Fruit fly (Drosophila melanogaster) whole organism, embryonic: ENCODE data around the gene CG14866.

Experiments used
- Awh ChIP-seq: fragments of 200-800 bp; sonication (Bioruptor generic); IDR thresholded peaks from 2 replicates; pipeline ENCODE4, ENCODE4 v1.3.6; 2022; ENCODE audit warnings: missing biosample characterization, missing genetic modification characterization
- B-H2 ChIP-seq: fragments of 200-800 bp; sonication (Bioruptor generic); optimal IDR thresholded peaks from 2 replicates; lab custom pipeline; 2018; ENCODE audit warnings: missing biosample characterization, mild to moderate bottlenecking, missing genetic modification characterization
- CG10147 ChIP-seq: fragments of 200-800 bp; sonication (Bioruptor generic); optimal IDR thresholded peaks from 2 replicates; lab custom pipeline; 2019; ENCODE audit warnings: missing biosample characterization, mild to moderate bottlenecking, missing genetic modification characterization, moderate library complexity
- CG10274 ChIP-seq: fragments of 200-800 bp; sonication (Bioruptor generic); optimal IDR thresholded peaks from 3 replicates; lab custom pipeline; 2017; ENCODE audit warnings: missing biosample characterization, mild to moderate bottlenecking, missing genetic modification characterization
- CG10431 ChIP-seq: fragments of 200-800 bp; sonication (Bioruptor generic); optimal IDR thresholded peaks from 3 replicates; lab custom pipeline; 2018; ENCODE audit warnings: missing biosample characterization, mild to moderate bottlenecking, missing genetic modification characterization
- CG11247 ChIP-seq: fragments of 200-800 bp; sonication (Bioruptor generic); IDR thresholded peaks from 2 replicates; pipeline ENCODE4 v1.3.6; 2022; ENCODE audit warnings: missing biosample characterization, missing genetic modification characterization
- CG12155 ChIP-seq: fragments of 200-800 bp; sonication (Bioruptor generic); optimal IDR thresholded peaks from 3 replicates; lab custom pipeline; 2016; ENCODE audit warnings: missing biosample characterization, missing genetic modification characterization
- CG12744 ChIP-seq: fragments of 200-800 bp; sonication (Bioruptor generic); optimal IDR thresholded peaks from 2 replicates; lab custom pipeline; 2016; ENCODE audit warnings: missing biosample characterization, missing genetic modification characterization
- CG2199 ChIP-seq: fragments of 200-800 bp; sonication (Bioruptor generic); IDR thresholded peaks from 3 replicates; pipeline ENCODE4 v1.3.6; 2022; ENCODE audit warnings: missing biosample characterization, missing genetic modification characterization
- CG31224 ChIP-seq: fragments of 200-800 bp; sonication (Bioruptor generic); IDR thresholded peaks from 2 replicates; pipeline ENCODE4 v1.3.6; 2022; ENCODE audit warnings: missing biosample characterization, missing genetic modification characterization
- CG31365 ChIP-seq: fragments of 200-800 bp; sonication (Bioruptor generic); optimal IDR thresholded peaks from 2 replicates; lab custom pipeline; 2018; ENCODE audit warnings: missing biosample characterization, mild to moderate bottlenecking, missing genetic modification characterization
- CG31388 ChIP-seq: fragments of 200-800 bp; sonication (Bioruptor generic); optimal IDR thresholded peaks from 2 replicates; lab custom pipeline; 2016; ENCODE audit warnings: missing biosample characterization, missing genetic modification characterization
- CG32772 ChIP-seq: fragments of 200-800 bp; sonication (Bioruptor generic); IDR thresholded peaks from 2 replicates; pipeline ENCODE4 v1.3.6; 2022; ENCODE audit warnings: missing biosample characterization, missing genetic modification characterization
- CG4424 ChIP-seq: fragments of 200-800 bp; sonication (Bioruptor generic); optimal IDR thresholded peaks from 3 replicates; lab custom pipeline; 2016; ENCODE audit warnings: missing biosample characterization, missing genetic modification characterization
- CG4730 ChIP-seq: fragments of 200-800 bp; sonication (Bioruptor generic); IDR thresholded peaks from 2 replicates; pipeline ENCODE4 v1.3.6; 2022; ENCODE audit warnings: missing biosample characterization, missing genetic modification characterization
- CG5953 ChIP-seq: fragments of 200-800 bp; sonication (Bioruptor generic); IDR thresholded peaks from 2 replicates; pipeline ENCODE4 v1.3.6; 2022; ENCODE audit warnings: missing biosample characterization, missing genetic modification characterization
- CG6272 ChIP-seq: fragments of 200-800 bp; sonication (Bioruptor generic); IDR thresholded peaks from 2 replicates; pipeline ENCODE4 v1.3.6; 2022; ENCODE audit warnings: missing biosample characterization, missing genetic modification characterization
- CG7839 ChIP-seq: fragments of 200-800 bp; sonication (Bioruptor generic); optimal IDR thresholded peaks from 3 replicates; lab custom pipeline; 2018; ENCODE audit warnings: missing biosample characterization, mild to moderate bottlenecking, missing genetic modification characterization, moderate library complexity
- CG7928 ChIP-seq: fragments of 200-800 bp; sonication (Bioruptor generic); optimal IDR thresholded peaks from 2 replicates; lab custom pipeline; 2017; ENCODE audit warnings: missing biosample characterization, mild to moderate bottlenecking, missing genetic modification characterization
- CG8765 ChIP-seq: fragments of 200-800 bp; sonication (Bioruptor generic); IDR thresholded peaks from 2 replicates; pipeline ENCODE4 v1.3.6; 2022; ENCODE audit warnings: missing biosample characterization, missing genetic modification characterization
- CTCF ChIP-seq: fragments of 200-800 bp; sonication (Bioruptor generic); optimal IDR thresholded peaks from 2 replicates; lab custom pipeline; 2017; ENCODE audit warnings: missing biosample characterization, mild to moderate bottlenecking, missing genetic modification characterization, moderate library complexity
- Chrac-16 ChIP-seq: fragments of 200-800 bp; sonication (Bioruptor generic); optimal IDR thresholded peaks from 3 replicates; lab custom pipeline; 2016; ENCODE audit warnings: missing biosample characterization, missing genetic modification characterization
- Deaf1 ChIP-seq: fragments of 200-800 bp; optimal IDR thresholded peaks from 3 replicates; lab custom pipeline; 2019; ENCODE audit warnings: missing biosample characterization, mild to moderate bottlenecking, missing genetic modification characterization, moderate library complexity
- Dip2 ChIP-seq: fragments of 200-800 bp; sonication (Bioruptor generic); IDR thresholded peaks from 2 replicates; pipeline ENCODE4 v1.3.6; 2022; ENCODE audit warnings: missing biosample characterization, missing genetic modification characterization
- Dll ChIP-seq: fragments of 200-800 bp; sonication (Bioruptor generic); IDR thresholded peaks from 4 replicates; pipeline ENCODE4 v1.3.6; 2022; ENCODE audit warnings: missing biosample characterization, missing genetic modification characterization; ENCODE audit not compliant: partially characterized antibody
- Eip74EF ChIP-seq, 2 experiments: fragments of 200-800 bp in 1 of 2; fragments of >200 bp in 1 of 2; sonication (Bioruptor generic) in 1 of 2; optimal IDR thresholded peaks; 2 replicates each; lab custom pipeline; 2017 to 2019; ENCODE audit warnings: missing biosample characterization in 2 of 2, missing genetic modification characterization in 2 of 2, mild to moderate bottlenecking in 1 of 2, moderate library complexity in 1 of 2
- HHEX ChIP-seq: fragments of 200-800 bp; sonication (Bioruptor generic); optimal IDR thresholded peaks from 3 replicates; lab custom pipeline; 2017; ENCODE audit warnings: missing biosample characterization, mild to moderate bottlenecking, missing genetic modification characterization, missing genetic modification reagents
- HLH4C ChIP-seq: fragments of 200-800 bp; sonication (Bioruptor generic); IDR thresholded peaks from 3 replicates; pipeline ENCODE4 v1.3.6; 2022; ENCODE audit warnings: missing biosample characterization, missing genetic modification characterization; ENCODE audit not compliant: partially characterized antibody
- Mad ChIP-seq: fragments of 200-800 bp; sonication (Bioruptor generic); optimal IDR thresholded peaks from 2 replicates; lab custom pipeline; 2016; ENCODE audit warnings: missing biosample characterization, missing genetic modification characterization
- Max ChIP-seq: fragments of 200-800 bp; sonication (Bioruptor generic); optimal IDR thresholded peaks from 2 replicates; lab custom pipeline; 2016; ENCODE audit warnings: missing biosample characterization, mild to moderate bottlenecking, missing genetic modification characterization
- Nf-YA ChIP-seq: fragments of 200-800 bp; sonication (Bioruptor generic); IDR thresholded peaks from 2 replicates; pipeline ENCODE4 v1.3.6; 2022; ENCODE audit warnings: missing biosample characterization, missing genetic modification characterization
- Spps ChIP-seq: fragments of 200-800 bp; sonication (Bioruptor generic); optimal IDR thresholded peaks from 2 replicates; lab custom pipeline; 2018; ENCODE audit warnings: missing biosample characterization, mild to moderate bottlenecking, missing genetic modification characterization
- Xbp1 ChIP-seq: fragments of 200-800 bp; sonication (Bioruptor generic); optimal IDR thresholded peaks from 3 replicates; lab custom pipeline; 2016; ENCODE audit warnings: missing biosample characterization, mild to moderate bottlenecking, missing genetic modification characterization
- Xrp1 ChIP-seq: fragments of 200-800 bp; sonication (Bioruptor generic); IDR thresholded peaks from 2 replicates; pipeline ENCODE4 v1.3.6; 2022; ENCODE audit warnings: missing biosample characterization, missing genetic modification characterization
- cg ChIP-seq: fragments of 200-800 bp; sonication (Bioruptor generic); optimal IDR thresholded peaks from 3 replicates; lab custom pipeline; 2019; ENCODE audit warnings: missing biosample characterization, mild to moderate bottlenecking, missing genetic modification characterization, moderate library complexity
- chn ChIP-seq: fragments of 200-800 bp; sonication (Bioruptor generic); optimal IDR thresholded peaks from 2 replicates; lab custom pipeline; 2016; ENCODE audit warnings: missing biosample characterization, missing genetic modification characterization
- crc ChIP-seq: fragments of 200-800 bp; sonication (Bioruptor generic); optimal IDR thresholded peaks from 2 replicates; lab custom pipeline; 2016; ENCODE audit warnings: missing biosample characterization, missing genetic modification characterization
- danr ChIP-seq: fragments of 200-800 bp; sonication (Bioruptor generic); IDR thresholded peaks from 2 replicates; pipeline ENCODE4 v1.3.6; 2022; ENCODE audit warnings: missing biosample characterization, missing genetic modification characterization
- ewg ChIP-seq: fragments of 200-800 bp; sonication (Bioruptor generic); optimal IDR thresholded peaks from 3 replicates; lab custom pipeline; 2017; ENCODE audit warnings: mild to moderate bottlenecking, missing biosample characterization, missing genetic modification reagents, missing genetic modification characterization
- insv ChIP-seq, 2 experiments: fragments of 200-800 bp; sonication (Bioruptor generic); optimal IDR thresholded peaks; 3 replicates each; lab custom pipeline; 2016 to 2018; ENCODE audit warnings: missing biosample characterization in 2 of 2, missing genetic modification characterization in 2 of 2
- jing ChIP-seq: fragments of 200-800 bp; sonication (Bioruptor generic); optimal IDR thresholded peaks from 2 replicates; lab custom pipeline; 2018; ENCODE audit warnings: missing biosample characterization, mild to moderate bottlenecking, missing genetic modification characterization
- kay ChIP-seq: fragments of 200-800 bp; sonication (Bioruptor generic); optimal IDR thresholded peaks from 2 replicates; lab custom pipeline; 2016; ENCODE audit warnings: missing biosample characterization, missing genetic modification characterization
- klu ChIP-seq: fragments of 200-800 bp; sonication (Bioruptor generic); IDR thresholded peaks from 2 replicates; pipeline ENCODE4 v1.3.6; 2022; ENCODE audit warnings: missing biosample characterization, missing genetic modification characterization
- lola ChIP-seq, 3 experiments: fragments of >200 bp in 2 of 3; fragments of 200-800 bp in 1 of 3; sonication (Bioruptor generic) in 1 of 3; optimal IDR thresholded peaks; 2 replicates each; lab custom pipeline; 2017 to 2019; ENCODE audit warnings: missing biosample characterization in 3 of 3, missing genetic modification characterization in 3 of 3, mild to moderate bottlenecking in 1 of 3, moderate library complexity in 1 of 3
- luna ChIP-seq: fragments of 200-800 bp; sonication (Bioruptor generic); optimal IDR thresholded peaks from 2 replicates; lab custom pipeline; 2016; ENCODE audit warnings: missing biosample characterization, missing genetic modification characterization
- phol ChIP-seq: fragments of 200-800 bp; sonication (Bioruptor generic); optimal IDR thresholded peaks from 3 replicates; lab custom pipeline; 2018; ENCODE audit warnings: missing biosample characterization, mild to moderate bottlenecking, missing genetic modification characterization, moderate library complexity
- pzg ChIP-seq: fragments of 200-800 bp; sonication (Bioruptor generic); optimal IDR thresholded peaks from 3 replicates; lab custom pipeline; 2018; ENCODE audit warnings: missing biosample characterization, mild to moderate bottlenecking, missing genetic modification characterization, moderate library complexity
- sd ChIP-seq: fragments of 200-800 bp; sonication (Bioruptor generic); optimal IDR thresholded peaks from 3 replicates; lab custom pipeline; 2018; ENCODE audit warnings: missing biosample characterization, mild to moderate bottlenecking, missing genetic modification characterization, moderate library complexity
- seq ChIP-seq: fragments of 200-800 bp; sonication (Bioruptor generic); IDR thresholded peaks from 2 replicates; pipeline ENCODE4 v1.3.6; 2022; ENCODE audit warnings: missing biosample characterization, missing genetic modification characterization
- ttk ChIP-seq: fragments of 200-800 bp; sonication (Bioruptor generic); IDR thresholded peaks from 2 replicates; pipeline ENCODE4 v2.1.2; 2022; ENCODE audit warnings: missing biosample characterization, missing genetic modification characterization
- z ChIP-seq: fragments of 200-800 bp; sonication (Bioruptor generic); IDR thresholded peaks from 3 replicates; pipeline ENCODE4 v1.3.6; 2022; ENCODE audit warnings: missing biosample characterization, missing genetic modification characterization

Gene CG14866

dm6 chr3R:15280619-15281334, 35.5 kb upstream of the CG14866 start (continued):
- TF ChIP-seq CG31365 (tag; lab: Kevin White, UChicago), result no peak
- peak; percentile 32 for TF ChIP-seq Mad (GFP tag; lab: Kevin White, UChicago)
- TF ChIP-seq CG8765 (GFP tag; lab: Robert Waterston, UW), result no peak
- TF ChIP-seq CG7839 (tag; lab: Kevin White, UChicago), result peak; percentile 82
- TF ChIP-seq CG31224 (GFP tag; lab: Robert Waterston, UW), result 0 out of 2 replicates have a peak, but pooled peaks have one; percentile 4
- TF ChIP-seq CG10147, result peak; percentile 63
- no peak for TF ChIP-seq CG12744 (GFP tag; lab: Kevin White, UChicago)
- no peak for TF ChIP-seq Awh (GFP tag; lab: Robert Waterston, UW)
- no peak for TF ChIP-seq HLH4C (GFP tag; lab: Robert Waterston, UW)
- TF ChIP-seq seq (GFP tag; lab: Robert Waterston, UW), result no peak
- TF ChIP-seq CG6272 (GFP tag; lab: Robert Waterston, UW), result no peak
- peak; percentile 51 for TF ChIP-seq Deaf1 (tag; lab: Kevin White, UChicago)
- peak in 1 of 3 experiments; percentile 91 for TF ChIP-seq lola (GFP tag; optimal IDR thresholded peaks at IDR 0.05; lab: Kevin White, UChicago)
- no peak for TF ChIP-seq CG32772 (GFP tag; lab: Robert Waterston, UW)
- TF ChIP-seq sd (tag; lab: Kevin White, UChicago), result no peak
- TF ChIP-seq Spps, result peak; percentile 44
- TF ChIP-seq CG2199 (GFP tag; lab: Robert Waterston, UW), result no peak
- peak; percentile 47 for TF ChIP-seq CG12155
- peak; percentile 60 for TF ChIP-seq CG10431 (GFP tag; lab: Kevin White, UChicago)
- TF ChIP-seq CG4730 (GFP tag; lab: Robert Waterston, UW), result no peak
- no peak for TF ChIP-seq crc (GFP tag; lab: Kevin White, UChicago)
- no peak for TF ChIP-seq Dll (GFP tag; lab: Robert Waterston, UW)
- peak; percentile 64 for TF ChIP-seq cg (GFP tag; lab: Kevin White, UChicago)
- no peak for TF ChIP-seq CG11247
- TF ChIP-seq CG7928 (GFP tag; lab: Kevin White, UChicago), result no peak
- no peak for TF ChIP-seq insv (GFP tag; optimal IDR thresholded peaks at IDR 0.05; lab: Kevin White, UChicago)
- no peak for TF ChIP-seq CTCF (GFP tag; lab: Kevin White, UChicago)
- TF ChIP-seq HHEX (GFP tag; lab: Kevin White, UChicago), result peak; percentile 67
- no peak for TF ChIP-seq klu (GFP tag; lab: Robert Waterston, UW)
- no peak for TF ChIP-seq CG10274 (GFP tag; lab: Kevin White, UChicago)
- peak; percentile 54 for TF ChIP-seq ewg (GFP tag; lab: Kevin White, UChicago)
- peak in 1 of 2 experiments; percentile 67 for TF ChIP-seq Eip74EF (GFP tag; optimal IDR thresholded peaks at IDR 0.05; lab: Kevin White, UChicago)
- no peak for TF ChIP-seq luna (GFP tag; lab: Kevin White, UChicago)
- peak; percentile 60 for TF ChIP-seq Max (GFP tag; lab: Kevin White, UChicago)
- no peak for TF ChIP-seq pzg (GFP tag; lab: Kevin White, UChicago)
- peak; percentile 55; the same call in 1 of the 2 replicates for TF ChIP-seq Xrp1 (GFP tag; lab: Robert Waterston, UW)
- peak; percentile 72 for TF ChIP-seq Xbp1 (GFP tag; lab: Kevin White, UChicago)
- peak; percentile 63 for TF ChIP-seq ttk
- peak; percentile 5 for TF ChIP-seq chn
- peak; percentile 51 for TF ChIP-seq Chrac-16 (GFP tag; lab: Kevin White, UChicago)
- TF ChIP-seq CG4424 (GFP tag; lab: Kevin White, UChicago), result peak; percentile 79
- TF ChIP-seq jing (GFP tag; lab: Kevin White, UChicago), result no peak
- no peak for TF ChIP-seq B-H2 (GFP tag; lab: Kevin White, UChicago)
- TF ChIP-seq CG5953 (GFP tag; lab: Robert Waterston, UW), result no peak
- no peak for TF ChIP-seq Nf-YA (GFP tag; lab: Robert Waterston, UW)
- TF ChIP-seq danr, result no peak
- TF ChIP-seq CG31388 (GFP tag; lab: Kevin White, UChicago), result no peak
- peak; percentile 89 for TF ChIP-seq phol
- no peak for TF ChIP-seq Dip2 (GFP tag; lab: Robert Waterston, UW)
- TF ChIP-seq kay, result peak; percentile 19
- TF ChIP-seq z (GFP tag; lab: Robert Waterston, UW), result no peak
